Worm (Caenorhabditis elegans): ENCODE measurements around the gene C27H6.8.

Gene C27H6.8

DNA sequence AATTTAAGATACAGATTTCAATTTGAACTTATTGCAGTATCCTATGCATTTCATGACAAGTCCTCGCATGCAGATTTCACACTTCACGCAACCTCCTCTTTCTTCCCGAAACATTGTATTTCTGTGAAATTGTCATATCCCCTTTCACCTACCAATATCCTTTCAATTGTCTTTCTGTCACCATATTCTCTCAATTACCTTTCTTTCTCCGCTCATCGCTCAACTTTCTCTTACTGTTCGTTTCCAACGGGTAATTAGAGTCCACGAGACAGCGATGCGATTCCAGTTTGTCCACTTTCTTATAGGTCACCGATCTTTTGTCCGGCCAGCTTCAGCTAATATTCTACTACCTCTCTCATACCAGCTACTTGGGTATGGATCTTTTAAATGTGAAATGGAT lies 35.2 kb downstream of the C27H6.8 start, which contains the start of gene mam-5:
mam-5 (plus strand) TSS at position 304 of the 400 bp plus-strand sequence.
- TF ChIP-seq sea-1 (GFP tag; conservative IDR thresholded peaks at IDR 0.05) (no peak), hmg-4 (GFP tag; optimal IDR thresholded peaks at IDR 0.05) (no peak), hnd-1 (tag; optimal IDR thresholded peaks at IDR 0.05) (no peak), tra-4 (tag; optimal IDR thresholded peaks at IDR 0.05) (no peak), F13C5.2 (tag; optimal IDR thresholded peaks at IDR 0.05) (no peak), ets-7 (tag; optimal IDR thresholded peaks at IDR 0.05) (no peak), B0310.2 (tag; optimal IDR thresholded peaks at IDR 0.05) (no peak), ceh-13 (GFP tag; optimal IDR thresholded peaks at IDR 0.05) (no peak)

- TF ChIP-seq tbx-37 (GFP tag; conservative IDR thresholded peaks at IDR 0.05) (no peak), ama-1 (optimal IDR thresholded peaks at IDR 0.05) (no peak), F13C5.2 (tag; optimal IDR thresholded peaks at IDR 0.05) (no peak), hmbx-1 (tag; optimal IDR thresholded peaks at IDR 0.05) (no peak), hnd-1 (tag; optimal IDR thresholded peaks at IDR 0.05) (no peak), ceh-13 (GFP tag; optimal IDR thresholded peaks at IDR 0.05) (no peak), tbx-11 (GFP tag; IDR thresholded peaks at IDR 0.05) (no peak), flt-1 (GFP tag; IDR thresholded peaks at IDR 0.05) (no peak)
Measured at ce11 chrV:9950861-9951260, 36.7 kb downstream of the C27H6.8 start, which contains the start of gene ttr-46. Gene ttr-46 (plus strand): TSS chrV:9951233.

DNA sequence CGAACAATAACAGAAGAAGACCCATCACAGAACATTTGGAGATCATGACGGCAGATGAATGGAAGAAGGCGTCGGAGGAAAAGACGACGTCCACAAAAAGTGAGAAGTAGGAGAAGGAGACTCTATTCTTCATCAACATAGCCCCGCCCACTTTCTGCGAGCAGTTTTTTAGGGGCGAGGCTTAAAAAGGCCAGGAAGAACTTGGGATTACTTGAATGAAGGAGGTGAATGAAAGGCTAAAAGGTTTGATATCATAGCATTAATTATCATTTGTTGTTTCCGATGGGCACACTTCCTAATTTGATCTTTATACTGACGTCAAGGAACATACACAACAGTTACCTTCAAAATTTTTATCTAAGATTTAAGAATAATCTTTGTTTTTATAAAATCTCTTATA lies 38.7 kb downstream of the C27H6.8 start, which contains the start of gene nlp-58:
nlp-58 (minus strand) TSS at position 101 of the 400 bp plus-strand sequence.
- no peak for TF ChIP-seq flt-1 (GFP tag; IDR thresholded peaks at IDR 0.05)
- TF ChIP-seq aly-1 (tag; optimal IDR thresholded peaks at IDR 0.05): no peak
- TF ChIP-seq scrt-1 (GFP tag; IDR thresholded peaks at IDR 0.05): no peak
- TF ChIP-seq ets-7 (tag; optimal IDR thresholded peaks at IDR 0.05): no peak
- no peak for TF ChIP-seq tbx-37 (GFP tag; conservative IDR thresholded peaks at IDR 0.05)
- no peak for TF ChIP-seq tbx-11 (GFP tag; IDR thresholded peaks at IDR 0.05)
- no peak for TF ChIP-seq ceh-13 (GFP tag; optimal IDR thresholded peaks at IDR 0.05)
- no peak for TF ChIP-seq sea-1 (GFP tag; conservative IDR thresholded peaks at IDR 0.05)
- no peak for TF ChIP-seq B0310.2 (tag; optimal IDR thresholded peaks at IDR 0.05)
- TF ChIP-seq hmbx-1 (tag; optimal IDR thresholded peaks at IDR 0.05): no peak

DNA sequence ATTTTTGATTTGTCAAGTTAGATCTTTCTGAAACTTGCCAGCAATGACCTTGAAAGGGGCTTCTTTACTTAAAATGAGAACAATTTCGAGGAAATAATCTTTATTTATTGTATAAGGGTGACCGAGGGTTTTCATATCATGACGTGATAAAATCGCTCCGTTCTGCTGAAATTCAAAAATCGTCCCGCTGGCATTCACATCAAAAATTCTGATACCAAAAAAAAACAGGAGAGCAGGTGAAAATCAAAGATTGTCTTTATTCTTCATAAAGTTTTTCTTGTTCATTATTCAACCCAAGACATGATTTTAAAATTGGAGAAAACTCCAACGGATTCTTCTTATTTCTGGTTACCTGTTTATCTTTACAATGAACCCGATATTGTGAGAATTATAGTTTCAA lies 43.5 kb downstream of the C27H6.8 start, which contains the start of gene sre-28:
sre-28 (plus strand) TSS at position 301 of the 400 bp plus-strand sequence.
- TF ChIP-seq B0310.2 (tag; optimal IDR thresholded peaks at IDR 0.05) (no peak), tbx-11 (GFP tag; IDR thresholded peaks at IDR 0.05) (no peak), scrt-1 (GFP tag; IDR thresholded peaks at IDR 0.05) (no peak), tbx-37 (GFP tag; conservative IDR thresholded peaks at IDR 0.05) (no peak), ceh-13 (GFP tag; optimal IDR thresholded peaks at IDR 0.05) (no peak), hmg-4 (GFP tag; optimal IDR thresholded peaks at IDR 0.05) (no peak), F13C5.2 (tag; optimal IDR thresholded peaks at IDR 0.05) (no peak), ceh-36 (tag; optimal IDR thresholded peaks at IDR 0.05) (no peak), hmbx-1 (tag; optimal IDR thresholded peaks at IDR 0.05) (no peak), tra-4 (tag; optimal IDR thresholded peaks at IDR 0.05) (no peak)

DNA sequence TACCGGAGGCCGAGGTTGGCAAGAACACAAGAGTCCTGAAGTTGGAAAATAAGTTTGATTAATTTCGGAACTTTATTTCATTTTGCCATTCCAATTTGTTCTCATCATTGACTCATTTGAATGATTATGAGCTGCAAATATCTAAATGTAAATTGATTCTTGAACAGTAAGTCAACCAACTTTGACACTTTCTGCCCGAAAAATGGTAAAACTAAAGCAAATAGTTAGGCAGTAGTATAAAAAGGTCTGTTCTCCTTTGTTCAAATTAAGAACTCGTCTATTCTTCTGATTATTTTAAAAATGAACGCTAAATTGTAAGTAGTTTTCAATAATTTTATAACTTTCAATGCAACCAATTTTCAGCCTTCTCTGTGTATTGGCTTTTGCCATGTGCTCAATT lies 44.5 kb downstream of the C27H6.8 start, which contains the start of gene fipr-12:
fipr-12 (plus strand) TSS at position 301 of the 400 bp plus-strand sequence.
- TF ChIP-seq hnd-1 (tag; optimal IDR thresholded peaks at IDR 0.05) (no peak), B0310.2 (tag; optimal IDR thresholded peaks at IDR 0.05) (no peak), tra-4 (tag; optimal IDR thresholded peaks at IDR 0.05) (no peak)

ce11 chrV:9937435-9937834 lies 50.2 kb downstream of the C27H6.8 start, which contains the start of gene srj-33:
Gene srj-33 (minus strand): TSS chrV:9937535.
- no peak for TF ChIP-seq tbx-11 (GFP tag; IDR thresholded peaks at IDR 0.05)
- no peak for TF ChIP-seq scrt-1 (GFP tag; IDR thresholded peaks at IDR 0.05)
- no peak for TF ChIP-seq hnd-1 (tag; optimal IDR thresholded peaks at IDR 0.05)
- TF ChIP-seq hmg-4 (GFP tag; optimal IDR thresholded peaks at IDR 0.05): no peak
- no peak for TF ChIP-seq ceh-13 (GFP tag; optimal IDR thresholded peaks at IDR 0.05)
- no peak for TF ChIP-seq sea-1 (GFP tag; conservative IDR thresholded peaks at IDR 0.05)
- TF ChIP-seq ama-1 (optimal IDR thresholded peaks at IDR 0.05): no peak
- TF ChIP-seq flt-1 (GFP tag; IDR thresholded peaks at IDR 0.05): no peak

All from whole organism, early embryonic.